Worm (Caenorhabditis elegans): Measurements from ENCODE around the gene C03A3.2.

DNA sequence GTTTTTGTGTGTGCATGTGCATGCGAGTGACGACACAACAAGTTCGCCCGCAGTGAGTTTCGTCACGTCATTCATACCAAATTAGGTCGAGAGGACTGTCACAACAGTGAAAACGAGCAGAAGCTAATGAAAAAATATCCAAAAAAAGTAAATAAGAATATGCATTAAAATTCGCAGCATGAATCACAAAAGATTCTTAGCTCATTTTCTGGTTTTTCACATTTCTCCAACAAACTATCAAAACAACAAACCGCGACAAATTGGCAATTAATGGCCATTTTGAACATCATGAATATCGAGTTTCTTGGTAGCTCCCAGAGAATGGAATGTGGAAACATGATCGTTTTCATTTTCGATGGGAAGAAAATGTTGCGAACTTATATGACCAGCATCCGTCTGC lies 19.0 kb upstream of the C03A3.2 start:
- no peak for TF ChIP-seq him-1 (tag; optimal IDR thresholded peaks at IDR 0.05)
- no peak for TF ChIP-seq W03F9.2 (tag; optimal IDR thresholded peaks at IDR 0.05)
